Worm (Caenorhabditis elegans): ENCODE data around the gene pqn-79.

Gene pqn-79

ce11 chrIV:15570770-15571169 lies 24.6 kb upstream of the pqn-79 start (continued):
- TF ChIP-seq lin-14 (GFP tag; optimal IDR thresholded peaks at IDR 0.05) (peak; percentile 96), tbx-2 (tag; optimal IDR thresholded peaks at IDR 0.05) (peak; percentile 98), grh-1 (GFP tag; IDR thresholded peaks at IDR 0.05) (peak; percentile 98), elt-3 (tag; optimal IDR thresholded peaks at IDR 0.05) (peak in 3 of 6 experiments; percentile 2 to 70 (median 22)), vab-15 (tag; optimal IDR thresholded peaks at IDR 0.05) (peak; percentile 77), nhr-11 (tag; optimal IDR thresholded peaks at IDR 0.05) (peak; percentile 93), tlp-1 (tag; optimal IDR thresholded peaks at IDR 0.05) (no peak), dsc-1 (tag; optimal IDR thresholded peaks at IDR 0.05) (peak; percentile 98), efl-3 (GFP tag; optimal IDR thresholded peaks at IDR 0.05) (peak; percentile 85), egl-13 (tag; optimal IDR thresholded peaks at IDR 0.05) (peak; percentile 96), ama-1 (optimal IDR thresholded peaks at IDR 0.05) (peak; percentile 56), nhr-84 (tag; optimal IDR thresholded peaks at IDR 0.05) (no peak), blmp-1 (tag; optimal IDR thresholded peaks at IDR 0.05) (peak; percentile 64), snpc-4 (tag; optimal IDR thresholded peaks at IDR 0.05) (peak; percentile 90), pqm-1 (tag; optimal IDR thresholded peaks at IDR 0.05) (no peak), mdl-1 (tag; optimal IDR thresholded peaks at IDR 0.05) (peak in 1 of 2 experiments; percentile 81), ceh-82 (tag; optimal IDR thresholded peaks at IDR 0.05) (peak; percentile 47 to 87 (median 69)), alr-1 (tag; optimal IDR thresholded peaks at IDR 0.05; ENCODE audit: borderline replicate concordance) (no peak), efl-1 (optimal IDR thresholded peaks at IDR 0.05) (peak; percentile 98 to 100), efl-1 (GFP tag; optimal IDR thresholded peaks at IDR 0.05 in 1 of 2) (peak; percentile 70 to 98), F16B12.6 (tag; optimal IDR thresholded peaks at IDR 0.05) (peak; percentile 0), lin-15B (tag; optimal IDR thresholded peaks at IDR 0.05) (no peak), Y116A8C.19 (tag; optimal IDR thresholded peaks at IDR 0.05; ENCODE audit: borderline replicate concordance) (peak; percentile 22), sup-37 (GFP tag; optimal IDR thresholded peaks at IDR 0.05) (peak; percentile 97), nhr-12 (tag; optimal IDR thresholded peaks at IDR 0.05) (no peak), lsy-2 (tag; optimal IDR thresholded peaks at IDR 0.05) (peak; percentile 98), lin-39 (tag; optimal IDR thresholded peaks at IDR 0.05) (peak; percentile 87), jun-1 (tag; optimal IDR thresholded peaks at IDR 0.05) (peak; percentile 94), irx-1 (tag; optimal IDR thresholded peaks at IDR 0.05) (peak; percentile 97), pax-3 (tag; optimal IDR thresholded peaks at IDR 0.05) (peak; percentile 90), unc-30 (tag; optimal IDR thresholded peaks at IDR 0.05) (no peak), nhr-47 (tag; optimal IDR thresholded peaks at IDR 0.05) (peak; percentile 99), ceh-88 (GFP tag; IDR thresholded peaks at IDR 0.05) (peak; percentile 69), pag-3 (tag; optimal IDR thresholded peaks at IDR 0.05; ENCODE audit: borderline replicate concordance, insufficient read depth) (no peak), egl-27 (tag; optimal IDR thresholded peaks at IDR 0.05) (peak in 1 of 2 experiments; percentile 62), fos-1 (tag; optimal IDR thresholded peaks at IDR 0.05) (peak; percentile 90), lin-13 (GFP tag; optimal IDR thresholded peaks at IDR 0.05) (peak; percentile 78), C16A3.4 (tag; optimal IDR thresholded peaks at IDR 0.05) (peak; percentile 8), unc-130 (tag; optimal IDR thresholded peaks at IDR 0.05) (peak; percentile 30), fkh-8 (tag; optimal IDR thresholded peaks at IDR 0.05) (peak; percentile 88), C34B4.2 (tag; optimal IDR thresholded peaks at IDR 0.05) (peak; percentile 72), nhr-71 (tag; optimal IDR thresholded peaks at IDR 0.05) (peak; percentile 99), rnt-1 (tag; optimal IDR thresholded peaks at IDR 0.05) (no peak), nhr-237 (tag; optimal IDR thresholded peaks at IDR 0.05) (peak; percentile 18), ces-1 (GFP tag; optimal IDR thresholded peaks at IDR 0.05) (no peak), sox-4 (tag; optimal IDR thresholded peaks at IDR 0.05) (peak; percentile 81), mef-2 (tag; optimal IDR thresholded peaks at IDR 0.05) (peak; percentile 11), skn-1 (tag; optimal IDR thresholded peaks at IDR 0.05) (peak; percentile 80), ceh-90 (tag; optimal IDR thresholded peaks at IDR 0.05) (peak; percentile 53), fkh-10 (GFP tag; optimal IDR thresholded peaks at IDR 0.05) (peak; percentile 41), nhr-77 (tag; optimal IDR thresholded peaks at IDR 0.05) (peak; percentile 78), nhr-20 (tag; optimal IDR thresholded peaks at IDR 0.05) (peak; percentile 96), xbp-1 (tag; optimal IDR thresholded peaks at IDR 0.05) (peak; percentile 94), hlh-17 (GFP tag; optimal IDR thresholded peaks at IDR 0.05; ENCODE audit: borderline replicate concordance) (no peak)
